Fruit fly (Drosophila melanogaster) whole organism, embryonic: ENCODE data around the gene PGRP-LF.

ENCODE experiments used
- Asciz ChIP-seq: fragments of 200-800 bp; sonication (Bioruptor generic); optimal IDR thresholded peaks from 2 replicates; lab custom pipeline; 2017; ENCODE audit warnings: missing biosample characterization, mild to moderate bottlenecking, missing genetic modification characterization, missing genetic modification reagents
- Atf-2 ChIP-seq: fragments of 200-800 bp; sonication (Bioruptor generic); optimal IDR thresholded peaks from 2 replicates; lab custom pipeline; 2016; ENCODE audit warnings: missing biosample characterization, missing genetic modification characterization
- Atf6 ChIP-seq: fragments of 200-800 bp; sonication (Bioruptor generic); IDR thresholded peaks from 2 replicates; pipeline ENCODE4 v1.3.6; 2022; ENCODE audit warnings: missing biosample characterization, missing genetic modification characterization
- Blimp-1 ChIP-seq: fragments of 200-800 bp; sonication (Bioruptor generic); optimal IDR thresholded peaks from 3 replicates; lab custom pipeline; 2018; ENCODE audit warnings: missing biosample characterization, missing genetic modification characterization, mild to moderate bottlenecking, moderate library complexity, missing genetic modification reagents
- CG10209 ChIP-seq: fragments of 200-800 bp; sonication (Bioruptor generic); optimal IDR thresholded peaks from 3 replicates; lab custom pipeline; 2017; ENCODE audit warnings: missing biosample characterization, mild to moderate bottlenecking, missing genetic modification characterization, missing genetic modification reagents
- CG10543 ChIP-seq: fragments of 200-800 bp; sonication (Bioruptor generic); optimal IDR thresholded peaks from 3 replicates; lab custom pipeline; 2017; ENCODE audit warnings: missing biosample characterization, mild to moderate bottlenecking, missing genetic modification characterization, moderate library complexity
- CG11093 ChIP-seq: fragments of 200-800 bp; sonication (Bioruptor generic); IDR thresholded peaks from 3 replicates; pipeline ENCODE4 v1.3.6; 2022; ENCODE audit warnings: missing biosample characterization, missing genetic modification characterization
- CG11696 ChIP-seq: fragments of 200-800 bp; sonication (Bioruptor generic); IDR thresholded peaks from 2 replicates; pipeline ENCODE4 v1.3.6; 2022; ENCODE audit warnings: missing biosample characterization, missing genetic modification characterization
- CG12104 ChIP-seq: fragments of 200-800 bp; sonication (Bioruptor generic); optimal IDR thresholded peaks from 3 replicates; lab custom pipeline; 2016; ENCODE audit warnings: missing biosample characterization, missing genetic modification characterization
- CG12744 ChIP-seq: fragments of 200-800 bp; sonication (Bioruptor generic); optimal IDR thresholded peaks from 2 replicates; lab custom pipeline; 2016; ENCODE audit warnings: missing biosample characterization, missing genetic modification characterization
- CG15479 ChIP-seq: fragments of 200-800 bp; sonication (Bioruptor generic); optimal IDR thresholded peaks from 3 replicates; lab custom pipeline; 2019; ENCODE audit warnings: missing biosample characterization, mild to moderate bottlenecking, missing genetic modification characterization, moderate library complexity
- CG1603 ChIP-seq: fragments of 200-800 bp; sonication (Bioruptor generic); optimal IDR thresholded peaks from 2 replicates; lab custom pipeline; 2019; ENCODE audit warnings: missing biosample characterization, mild to moderate bottlenecking, missing genetic modification characterization, moderate library complexity
- CG16815 ChIP-seq: fragments of 200-800 bp; sonication (Bioruptor generic); optimal IDR thresholded peaks from 3 replicates; lab custom pipeline; 2017; ENCODE audit warnings: missing biosample characterization, mild to moderate bottlenecking, missing genetic modification characterization
- CG17186 ChIP-seq: fragments of 200-800 bp; sonication (Bioruptor generic); optimal IDR thresholded peaks from 3 replicates; lab custom pipeline; 2017; ENCODE audit warnings: missing biosample characterization, missing genetic modification reagents, missing genetic modification characterization
- CG2678 ChIP-seq: fragments of 200-800 bp; sonication (Bioruptor generic); optimal IDR thresholded peaks from 3 replicates; lab custom pipeline; 2019; ENCODE audit warnings: missing biosample characterization, mild to moderate bottlenecking, missing genetic modification characterization, moderate library complexity
- CG32772 ChIP-seq: fragments of 200-800 bp; sonication (Bioruptor generic); IDR thresholded peaks from 2 replicates; pipeline ENCODE4 v1.3.6; 2022; ENCODE audit warnings: missing biosample characterization, missing genetic modification characterization
- CG3726 ChIP-seq: fragments of 200-800 bp; sonication (Bioruptor generic); IDR thresholded peaks from 3 replicates; pipeline ENCODE4, ENCODE4 v1.3.6; 2022; ENCODE audit warnings: missing biosample characterization, missing genetic modification characterization
- CG4424 ChIP-seq: fragments of 200-800 bp; sonication (Bioruptor generic); optimal IDR thresholded peaks from 3 replicates; lab custom pipeline; 2016; ENCODE audit warnings: missing biosample characterization, missing genetic modification characterization
- CG4730 ChIP-seq: fragments of 200-800 bp; sonication (Bioruptor generic); IDR thresholded peaks from 2 replicates; pipeline ENCODE4 v1.3.6; 2022; ENCODE audit warnings: missing biosample characterization, missing genetic modification characterization
- CG6272 ChIP-seq: fragments of 200-800 bp; sonication (Bioruptor generic); IDR thresholded peaks from 2 replicates; pipeline ENCODE4 v1.3.6; 2022; ENCODE audit warnings: missing biosample characterization, missing genetic modification characterization
- CG6765 ChIP-seq: fragments of 200-800 bp; sonication (Bioruptor generic); optimal IDR thresholded peaks from 3 replicates; lab custom pipeline; 2017; ENCODE audit warnings: missing biosample characterization, mild to moderate bottlenecking, missing genetic modification characterization
- CG7839 ChIP-seq: fragments of 200-800 bp; sonication (Bioruptor generic); optimal IDR thresholded peaks from 3 replicates; lab custom pipeline; 2018; ENCODE audit warnings: missing biosample characterization, mild to moderate bottlenecking, missing genetic modification characterization, moderate library complexity
- CG9876 ChIP-seq: fragments of 200-800 bp; sonication (Bioruptor generic); optimal IDR thresholded peaks from 2 replicates; lab custom pipeline; 2016; ENCODE audit warnings: missing biosample characterization, missing genetic modification characterization
- E2f2 ChIP-seq: fragments of 200-800 bp; sonication (Bioruptor generic); IDR thresholded peaks from 2 replicates; pipeline ENCODE4 v1.3.6; 2022; ENCODE audit warnings: missing biosample characterization, missing genetic modification characterization
- Ets97D ChIP-seq: fragments of 200-800 bp; sonication (Bioruptor generic); optimal IDR thresholded peaks from 3 replicates; lab custom pipeline; 2016; ENCODE audit warnings: missing biosample characterization, missing genetic modification characterization
- Hmr ChIP-seq: fragments of 200-800 bp; sonication (Bioruptor generic); optimal IDR thresholded peaks from 3 replicates; lab custom pipeline; 2017; ENCODE audit warnings: mild to moderate bottlenecking, missing biosample characterization, missing genetic modification reagents, missing genetic modification characterization
- Hsf ChIP-seq: fragments of 200-800 bp; sonication (Bioruptor generic); optimal IDR thresholded peaks from 3 replicates; lab custom pipeline; 2016; ENCODE audit warnings: missing biosample characterization, missing genetic modification characterization
- Lim3 ChIP-seq: fragments of 200-800 bp; sonication (Bioruptor generic); IDR thresholded peaks from 2 replicates; pipeline ENCODE4 v1.3.6; 2022; ENCODE audit warnings: missing biosample characterization, missing genetic modification characterization
- Nf-YC ChIP-seq: fragments of 200-800 bp; optimal IDR thresholded peaks from 3 replicates; lab custom pipeline; 2019; ENCODE audit warnings: missing biosample characterization, mild to moderate bottlenecking, missing genetic modification characterization, moderate library complexity
- PHDP ChIP-seq: fragments of 200-800 bp; sonication (Bioruptor generic); optimal IDR thresholded peaks from 3 replicates; lab custom pipeline; 2018; ENCODE audit warnings: missing biosample characterization, mild to moderate bottlenecking, missing genetic modification characterization, moderate library complexity
- Side ChIP-seq: fragments of 200-800 bp; sonication (Bioruptor generic); optimal IDR thresholded peaks from 2 replicates; lab custom pipeline; 2016; ENCODE audit warnings: missing biosample characterization, missing genetic modification characterization
- Sry-β ChIP-seq: fragments of 200-800 bp; sonication (Bioruptor generic); optimal IDR thresholded peaks from 2 replicates; lab custom pipeline; 2018; ENCODE audit warnings: missing biosample characterization, mild to moderate bottlenecking, missing genetic modification characterization, moderate library complexity
- Vsx1 ChIP-seq: fragments of 200-800 bp; sonication (Bioruptor generic); optimal IDR thresholded peaks from 2 replicates; lab custom pipeline; 2017; ENCODE audit warnings: missing biosample characterization, mild to moderate bottlenecking, missing genetic modification characterization, missing genetic modification reagents
- crc ChIP-seq: fragments of 200-800 bp; sonication (Bioruptor generic); optimal IDR thresholded peaks from 2 replicates; lab custom pipeline; 2016; ENCODE audit warnings: missing biosample characterization, missing genetic modification characterization
- ems ChIP-seq: fragments of 200-800 bp; sonication (Bioruptor generic); optimal IDR thresholded peaks from 3 replicates; lab custom pipeline; 2016; ENCODE audit warnings: missing biosample characterization, missing genetic modification characterization
- fd96Cb ChIP-seq: fragments of 200-800 bp; sonication (Bioruptor generic); optimal IDR thresholded peaks from 2 replicates; lab custom pipeline; 2018; ENCODE audit warnings: missing biosample characterization, mild to moderate bottlenecking, missing genetic modification characterization, moderate library complexity
- hbn ChIP-seq: fragments of 200-800 bp; sonication (Bioruptor generic); IDR thresholded peaks from 2 replicates; pipeline ENCODE4 v1.3.6; 2022; ENCODE audit warnings: missing biosample characterization, missing genetic modification characterization; ENCODE audit not compliant: partially characterized antibody
- kah ChIP-seq: fragments of 200-800 bp; sonication (Bioruptor generic); optimal IDR thresholded peaks from 2 replicates; lab custom pipeline; 2018; ENCODE audit warnings: missing biosample characterization, mild to moderate bottlenecking, missing genetic modification characterization
- mirr ChIP-seq: fragments of 200-800 bp; sonication (Bioruptor generic); optimal IDR thresholded peaks from 3 replicates; lab custom pipeline; 2018; ENCODE audit warnings: missing biosample characterization, mild to moderate bottlenecking, missing genetic modification characterization
- nom ChIP-seq: fragments of 200-800 bp; sonication (Bioruptor generic); optimal IDR thresholded peaks from 2 replicates; lab custom pipeline; 2017; ENCODE audit warnings: missing biosample characterization, missing genetic modification characterization, mild to moderate bottlenecking, moderate library complexity, missing genetic modification reagents
- onecut ChIP-seq: fragments of 200-800 bp; sonication (Bioruptor generic); IDR thresholded peaks from 2 replicates; pipeline ENCODE4 v1.3.6; 2022; ENCODE audit warnings: missing biosample characterization, missing genetic modification characterization
- pnt ChIP-seq: fragments of 200-800 bp; sonication (Bioruptor generic); optimal IDR thresholded peaks from 3 replicates; lab custom pipeline; 2016; ENCODE audit warnings: missing biosample characterization, missing genetic modification characterization
- salm ChIP-seq: fragments of 200-800 bp; sonication (Bioruptor generic); optimal IDR thresholded peaks from 2 replicates; lab custom pipeline; 2018; ENCODE audit warnings: missing biosample characterization, mild to moderate bottlenecking, missing genetic modification characterization
- sens ChIP-seq: fragments of 200-800 bp; sonication (Bioruptor generic); peaks from one replicate; lab custom pipeline; 2016; ENCODE audit warnings: missing biosample characterization, missing genetic modification characterization
- sisA ChIP-seq: fragments of 200-800 bp; sonication (Bioruptor generic); IDR thresholded peaks from 2 replicates; pipeline ENCODE4 v1.3.6; 2022; ENCODE audit warnings: missing biosample characterization, missing genetic modification characterization
- slou ChIP-seq: fragments of 200-800 bp; sonication (Bioruptor generic); optimal IDR thresholded peaks from 3 replicates; lab custom pipeline; 2016; ENCODE audit warnings: missing biosample characterization, missing genetic modification characterization
- ssp ChIP-seq: fragments of 200-800 bp; sonication (Bioruptor generic); IDR thresholded peaks from 2 replicates; pipeline ENCODE4 v1.3.6; 2022; ENCODE audit warnings: missing biosample characterization, missing genetic modification characterization
- trem ChIP-seq: fragments of 200-800 bp; optimal IDR thresholded peaks from 3 replicates; lab custom pipeline; 2019; ENCODE audit warnings: missing biosample characterization, mild to moderate bottlenecking, missing genetic modification characterization, moderate library complexity
- tx ChIP-seq: fragments of 200-800 bp; sonication (Bioruptor generic); optimal IDR thresholded peaks from 2 replicates; lab custom pipeline; 2016; ENCODE audit warnings: missing biosample characterization, missing genetic modification characterization
- unc-4 ChIP-seq: fragments of 200-800 bp; sonication (Bioruptor generic); IDR thresholded peaks from 2 replicates; pipeline ENCODE4 v1.3.6; 2022; ENCODE audit warnings: missing biosample characterization, missing genetic modification characterization; ENCODE audit not compliant: partially characterized antibody
- zfh2 ChIP-seq: fragments of 200-800 bp; sonication (Bioruptor generic); optimal IDR thresholded peaks from 2 replicates; lab custom pipeline; 2016; ENCODE audit warnings: missing biosample characterization, missing genetic modification characterization

Gene PGRP-LF

dm6 chr3L:9366850-9367430, 17.5 kb downstream of the PGRP-LF start, which contains the start of the genes Klp67A and CG4452 (continued):
- TF ChIP-seq CG4730 (GFP tag; lab: Robert Waterston, UW): no peak
- TF ChIP-seq fd96Cb (tag; lab: Kevin White, UChicago): no peak
- peak; percentile 81 for TF ChIP-seq sens (GFP tag; lab: Kevin White, UChicago)
- TF ChIP-seq CG12104 (GFP tag; lab: Kevin White, UChicago): peak; percentile 21
- peak; percentile 48 for TF ChIP-seq Hsf (GFP tag; lab: Kevin White, UChicago)
- peak; percentile 69; the same call in 1 of the 2 replicates for TF ChIP-seq E2f2
- TF ChIP-seq hbn (GFP tag; lab: Robert Waterston, UW): peak; percentile 83
- TF ChIP-seq CG3726 (GFP tag; lab: Robert Waterston, UW): no peak
- no peak for TF ChIP-seq CG16815 (GFP tag; lab: Kevin White, UChicago)
- TF ChIP-seq zfh2: peak; percentile 25
- TF ChIP-seq Side (GFP tag; lab: Kevin White, UChicago): no peak
- peak; percentile 67 for TF ChIP-seq Ets97D (GFP tag; lab: Kevin White, UChicago)
- no peak for TF ChIP-seq CG2678 (tag; lab: Kevin White, UChicago)
- TF ChIP-seq Lim3 (GFP tag; lab: Robert Waterston, UW): no peak
- no peak for TF ChIP-seq ems
- TF ChIP-seq CG17186 (GFP tag; lab: Kevin White, UChicago): peak; percentile 55
- no peak for TF ChIP-seq pnt (GFP tag; lab: Kevin White, UChicago)
- TF ChIP-seq CG9876 (GFP tag; lab: Kevin White, UChicago): no peak
- TF ChIP-seq ssp: peak; percentile 4; the same call in 1 of the 2 replicates
- no peak for TF ChIP-seq CG10209 (GFP tag; lab: Kevin White, UChicago)
- peak; percentile 77 for TF ChIP-seq trem
- TF ChIP-seq CG4424: peak; percentile 50
- no peak for TF ChIP-seq nom
- TF ChIP-seq PHDP (tag; lab: Kevin White, UChicago): peak; percentile 47
- TF ChIP-seq salm (tag; lab: Kevin White, UChicago): peak; percentile 13
- TF ChIP-seq CG15479: peak; percentile 27
- TF ChIP-seq Atf-2: no peak
- TF ChIP-seq sisA: no peak
- no peak for TF ChIP-seq CG11093 (GFP tag; lab: Robert Waterston, UW)
- peak; percentile 46 for TF ChIP-seq CG7839 (tag; lab: Kevin White, UChicago)
- TF ChIP-seq crc (GFP tag; lab: Kevin White, UChicago): no peak
- no peak for TF ChIP-seq tx (GFP tag; lab: Kevin White, UChicago)
- no peak for TF ChIP-seq Hmr (GFP tag; lab: Kevin White, UChicago)
- TF ChIP-seq Asciz (GFP tag; lab: Kevin White, UChicago): no peak
- TF ChIP-seq CG1603 (tag; lab: Kevin White, UChicago): peak; percentile 20
- TF ChIP-seq mirr (GFP tag; lab: Kevin White, UChicago): no peak
- no peak for TF ChIP-seq Blimp-1
- peak; percentile 93 for TF ChIP-seq unc-4 (GFP tag; lab: Robert Waterston, UW)
- TF ChIP-seq CG12744 (GFP tag; lab: Kevin White, UChicago): no peak
- no peak for TF ChIP-seq onecut (GFP tag; lab: Robert Waterston, UW)
- TF ChIP-seq CG10543: peak; percentile 28
- no peak for TF ChIP-seq slou (GFP tag; lab: Kevin White, UChicago)
- no peak for TF ChIP-seq CG11696 (GFP tag; lab: Robert Waterston, UW)
- TF ChIP-seq kah (GFP tag; lab: Kevin White, UChicago): no peak
- TF ChIP-seq Atf6: no peak
- no peak for TF ChIP-seq Vsx1 (GFP tag; lab: Kevin White, UChicago)
- TF ChIP-seq CG6272 (GFP tag; lab: Robert Waterston, UW): no peak
- no peak for TF ChIP-seq Sry-β (GFP tag; lab: Kevin White, UChicago)
- TF ChIP-seq CG32772 (GFP tag; lab: Robert Waterston, UW): no peak
- peak; percentile 59 for TF ChIP-seq Nf-YC (tag; lab: Kevin White, UChicago)
- TF ChIP-seq CG6765: no peak
